Fruit fly (Drosophila melanogaster) whole organism, embryonic: ENCODE results near the gene CG11700.

Experiments
- B-H2 ChIP-seq: fragments of 200-800 bp; sonication (Bioruptor generic); optimal IDR thresholded peaks from 2 replicates; lab custom pipeline; 2018; ENCODE audit warnings: missing biosample characterization, mild to moderate bottlenecking, missing genetic modification characterization
- Bgb ChIP-seq: fragments of 200-800 bp; sonication (Bioruptor generic); IDR thresholded peaks from 2 replicates; pipeline ENCODE4 v1.3.6; 2022; ENCODE audit warnings: missing biosample characterization, missing genetic modification characterization; ENCODE audit not compliant: partially characterized antibody
- CG1233 ChIP-seq: fragments of 200-800 bp; sonication (Bioruptor generic); optimal IDR thresholded peaks from 4 replicates; lab custom pipeline; 2018; ENCODE audit warnings: missing biosample characterization, mild to moderate bottlenecking, missing genetic modification characterization
- CG13123 ChIP-seq: fragments of 200-800 bp; sonication (Bioruptor generic); optimal IDR thresholded peaks from 2 replicates; lab custom pipeline; 2016; ENCODE audit warnings: missing biosample characterization, missing genetic modification characterization
- CG13296 ChIP-seq: fragments of 200-800 bp; sonication (Bioruptor generic); optimal IDR thresholded peaks from 3 replicates; lab custom pipeline; 2018; ENCODE audit warnings: missing biosample characterization, mild to moderate bottlenecking, missing genetic modification characterization
- CG17912 ChIP-seq: fragments of 200-800 bp; sonication (Bioruptor generic); optimal IDR thresholded peaks from 2 replicates; lab custom pipeline; 2018; ENCODE audit warnings: missing biosample characterization, mild to moderate bottlenecking, missing genetic modification characterization
- CG18262 ChIP-seq: fragments of 200-800 bp; optimal IDR thresholded peaks from 3 replicates; lab custom pipeline; 2019; ENCODE audit warnings: missing biosample characterization, mild to moderate bottlenecking, missing genetic modification characterization, moderate library complexity
- CG18476 ChIP-seq: fragments of 200-800 bp; sonication (Bioruptor generic); optimal IDR thresholded peaks from 2 replicates; lab custom pipeline; 2016; ENCODE audit warnings: missing biosample characterization, mild to moderate bottlenecking, missing genetic modification characterization
- CG2678 ChIP-seq: fragments of 200-800 bp; sonication (Bioruptor generic); optimal IDR thresholded peaks from 3 replicates; lab custom pipeline; 2019; ENCODE audit warnings: missing biosample characterization, mild to moderate bottlenecking, missing genetic modification characterization, moderate library complexity
- CG30020 ChIP-seq: fragments of 200-800 bp; optimal IDR thresholded peaks from 2 replicates; lab custom pipeline; 2019; ENCODE audit warnings: missing biosample characterization, mild to moderate bottlenecking, missing genetic modification characterization, moderate library complexity
- CG31441 ChIP-seq: fragments of 200-800 bp; sonication (Bioruptor generic); IDR thresholded peaks from 2 replicates; pipeline ENCODE4 v1.3.6; 2022; ENCODE audit warnings: missing biosample characterization, missing genetic modification characterization
- CG3838 ChIP-seq: fragments of 200-800 bp; sonication (Bioruptor generic); optimal IDR thresholded peaks from 3 replicates; lab custom pipeline; 2016; ENCODE audit warnings: missing biosample characterization, missing genetic modification characterization
- CG7372 ChIP-seq: fragments of 200-800 bp; sonication (Bioruptor generic); IDR thresholded peaks from 2 replicates; pipeline ENCODE4 v1.3.6; 2022; ENCODE audit warnings: missing biosample characterization, missing genetic modification characterization
- CG8944 ChIP-seq: fragments of 200-800 bp; sonication (Bioruptor generic); optimal IDR thresholded peaks from 3 replicates; lab custom pipeline; 2016; ENCODE audit warnings: missing biosample characterization, missing genetic modification characterization
- Dip2 ChIP-seq: fragments of 200-800 bp; sonication (Bioruptor generic); IDR thresholded peaks from 2 replicates; pipeline ENCODE4 v1.3.6; 2022; ENCODE audit warnings: missing biosample characterization, missing genetic modification characterization
- Dll ChIP-seq: fragments of 200-800 bp; sonication (Bioruptor generic); IDR thresholded peaks from 4 replicates; pipeline ENCODE4 v1.3.6; 2022; ENCODE audit warnings: missing biosample characterization, missing genetic modification characterization; ENCODE audit not compliant: partially characterized antibody
- Doc3 ChIP-seq: fragments of 200-800 bp; sonication (Bioruptor generic); IDR thresholded peaks from 3 replicates; pipeline ENCODE4 v1.3.6; 2022; ENCODE audit warnings: missing biosample characterization, missing genetic modification characterization; ENCODE audit not compliant: partially characterized antibody
- Dref ChIP-seq: fragments of 200-800 bp; sonication (Bioruptor generic); IDR thresholded peaks from 2 replicates; pipeline ENCODE4 v1.3.6; 2022; ENCODE audit warnings: missing biosample characterization, missing genetic modification characterization
- Ets65A ChIP-seq: fragments of 200-800 bp; sonication (Bioruptor generic); peaks from one replicate; lab custom pipeline; 2016; ENCODE audit warnings: missing biosample characterization, missing genetic modification characterization
- Fer3 ChIP-seq: fragments of 200-800 bp; sonication (Bioruptor generic); optimal IDR thresholded peaks from 2 replicates; lab custom pipeline; 2018; ENCODE audit warnings: missing biosample characterization, mild to moderate bottlenecking, missing genetic modification characterization, moderate library complexity
- Med ChIP-seq: fragments of 200-800 bp; sonication (Bioruptor generic); peaks from one replicate; lab custom pipeline; 2016; ENCODE audit warnings: missing biosample characterization, missing genetic modification characterization, mild to moderate bottlenecking, inconsistent platforms, moderate library complexity
- Mes4 ChIP-seq: fragments of 200-800 bp; sonication (Bioruptor generic); optimal IDR thresholded peaks from 2 replicates; lab custom pipeline; 2016; ENCODE audit warnings: missing biosample characterization, missing genetic modification characterization
- NC2α ChIP-seq: fragments of 200-800 bp; sonication (Bioruptor generic); optimal IDR thresholded peaks from 2 replicates; lab custom pipeline; 2016; ENCODE audit warnings: missing biosample characterization, missing genetic modification characterization
- NC2β ChIP-seq: fragments of 200-800 bp; sonication (Bioruptor generic); optimal IDR thresholded peaks from 2 replicates; lab custom pipeline; 2016; ENCODE audit warnings: missing biosample characterization, missing genetic modification characterization
- Nf-YC ChIP-seq: fragments of 200-800 bp; optimal IDR thresholded peaks from 3 replicates; lab custom pipeline; 2019; ENCODE audit warnings: missing biosample characterization, mild to moderate bottlenecking, missing genetic modification characterization, moderate library complexity
- Oli ChIP-seq: fragments of 200-800 bp; sonication (Bioruptor generic); optimal IDR thresholded peaks from 2 replicates; lab custom pipeline; 2018; ENCODE audit warnings: missing biosample characterization, mild to moderate bottlenecking, missing genetic modification characterization, moderate library complexity
- Rx ChIP-seq: fragments of 200-800 bp; sonication (Bioruptor generic); IDR thresholded peaks from 2 replicates; pipeline ENCODE4 v1.3.6; 2022; ENCODE audit warnings: missing biosample characterization, missing genetic modification characterization
- Scr ChIP-seq: fragments of 200-800 bp; sonication (Bioruptor generic); IDR thresholded peaks from 2 replicates; pipeline ENCODE4 v1.3.6; 2022; ENCODE audit warnings: missing biosample characterization, missing genetic modification characterization; ENCODE audit not compliant: partially characterized antibody
- Sox102F ChIP-seq: fragments of 200-800 bp; sonication (Bioruptor generic); optimal IDR thresholded peaks from 2 replicates; lab custom pipeline; 2018; ENCODE audit warnings: missing biosample characterization, mild to moderate bottlenecking, missing genetic modification characterization, moderate library complexity
- Stat92E ChIP-seq, 3 experiments: fragments of >200 bp in 2 of 3; fragments of 200-800 bp in 1 of 3; sonication (Bioruptor generic) in 1 of 3; optimal IDR thresholded peaks; 2 replicates each; lab custom pipeline; 2017 to 2019; ENCODE audit warnings: missing biosample characterization in 3 of 3, missing genetic modification characterization in 3 of 3, mild to moderate bottlenecking in 1 of 3, moderate library complexity in 1 of 3
- Xbp1 ChIP-seq: fragments of 200-800 bp; sonication (Bioruptor generic); optimal IDR thresholded peaks from 3 replicates; lab custom pipeline; 2016; ENCODE audit warnings: missing biosample characterization, mild to moderate bottlenecking, missing genetic modification characterization
- Xrp1 ChIP-seq: fragments of 200-800 bp; sonication (Bioruptor generic); IDR thresholded peaks from 2 replicates; pipeline ENCODE4 v1.3.6; 2022; ENCODE audit warnings: missing biosample characterization, missing genetic modification characterization
- al ChIP-seq: fragments of 200-800 bp; sonication (Bioruptor generic); IDR thresholded peaks from 2 replicates; pipeline ENCODE4 v1.3.6; 2022; ENCODE audit warnings: missing biosample characterization, missing genetic modification characterization
- ato ChIP-seq: fragments of 200-800 bp; sonication (Bioruptor generic); IDR thresholded peaks from 2 replicates; pipeline ENCODE4 v1.3.6; 2022; ENCODE audit warnings: missing biosample characterization, missing genetic modification characterization; ENCODE audit not compliant: partially characterized antibody
- cas ChIP-seq: fragments of 200-800 bp; sonication (Bioruptor generic); IDR thresholded peaks from 2 replicates; pipeline ENCODE4 v1.3.6; 2022; ENCODE audit warnings: missing biosample characterization, missing genetic modification characterization
- chm ChIP-seq: fragments of 200-800 bp; sonication (Bioruptor generic); IDR thresholded peaks from 2 replicates; pipeline ENCODE4 v1.3.6; 2022; ENCODE audit warnings: missing biosample characterization, missing genetic modification characterization
- corto ChIP-seq: fragments of 200-800 bp; sonication (Bioruptor generic); optimal IDR thresholded peaks from 2 replicates; lab custom pipeline; 2016; ENCODE audit warnings: missing biosample characterization, mild to moderate bottlenecking, missing genetic modification characterization, moderate library complexity
- da ChIP-seq: fragments of 200-800 bp; sonication (Bioruptor generic); optimal IDR thresholded peaks from 2 replicates; lab custom pipeline; 2016; ENCODE audit warnings: missing biosample characterization, missing genetic modification characterization
- danr ChIP-seq: fragments of 200-800 bp; sonication (Bioruptor generic); IDR thresholded peaks from 2 replicates; pipeline ENCODE4 v1.3.6; 2022; ENCODE audit warnings: missing biosample characterization, missing genetic modification characterization
- en ChIP-seq: fragments of 200-800 bp; sonication (Bioruptor generic); optimal IDR thresholded peaks from 2 replicates; lab custom pipeline; 2016; ENCODE audit warnings: missing biosample characterization, missing genetic modification characterization
- gcm ChIP-seq: fragments of 200-800 bp; sonication (Bioruptor generic); optimal IDR thresholded peaks from 2 replicates; lab custom pipeline; 2019; ENCODE audit warnings: missing biosample characterization, mild to moderate bottlenecking, missing genetic modification characterization, moderate library complexity
- gem ChIP-seq: fragments of 200-800 bp; sonication (Bioruptor generic); optimal IDR thresholded peaks from 2 replicates; lab custom pipeline; 2019; ENCODE audit warnings: missing biosample characterization, mild to moderate bottlenecking, missing genetic modification characterization, moderate library complexity
- gfzf ChIP-seq: fragments of 200-800 bp; sonication (Bioruptor generic); optimal IDR thresholded peaks from 2 replicates; lab custom pipeline; 2016; ENCODE audit warnings: missing biosample characterization, mild to moderate bottlenecking, missing genetic modification characterization, moderate library complexity
- insv ChIP-seq, 2 experiments: fragments of 200-800 bp; sonication (Bioruptor generic); optimal IDR thresholded peaks; 3 replicates each; lab custom pipeline; 2016 to 2018; ENCODE audit warnings: missing biosample characterization in 2 of 2, missing genetic modification characterization in 2 of 2
- lab ChIP-seq: fragments of 200-800 bp; sonication (Bioruptor generic); optimal IDR thresholded peaks from 3 replicates; lab custom pipeline; 2017; ENCODE audit warnings: missing biosample characterization, missing genetic modification characterization, mild to moderate bottlenecking, moderate library complexity, missing genetic modification reagents
- nau ChIP-seq: fragments of 200-800 bp; sonication (Bioruptor generic); optimal IDR thresholded peaks from 3 replicates; lab custom pipeline; 2017; ENCODE audit warnings: missing biosample characterization, mild to moderate bottlenecking, missing genetic modification characterization, missing genetic modification reagents
- pho ChIP-seq: fragments of 200-800 bp; sonication (Bioruptor generic); optimal IDR thresholded peaks from 2 replicates; lab custom pipeline; 2016; ENCODE audit warnings: missing biosample characterization, missing genetic modification characterization
- rib ChIP-seq: fragments of 200-800 bp; sonication (Bioruptor generic); IDR thresholded peaks from 2 replicates; pipeline ENCODE4 v1.3.6; 2022; ENCODE audit warnings: missing biosample characterization, missing genetic modification characterization
- sisA ChIP-seq: fragments of 200-800 bp; sonication (Bioruptor generic); IDR thresholded peaks from 2 replicates; pipeline ENCODE4 v1.3.6; 2022; ENCODE audit warnings: missing biosample characterization, missing genetic modification characterization
- tio ChIP-seq: fragments of 200-800 bp; sonication (Bioruptor generic); optimal IDR thresholded peaks from 2 replicates; lab custom pipeline; 2017; ENCODE audit warnings: missing biosample characterization, missing genetic modification characterization, inconsistent platforms
- wor ChIP-seq: fragments of 200-800 bp; sonication (Bioruptor generic); IDR thresholded peaks from 2 replicates; pipeline ENCODE4 v1.3.6; 2022; ENCODE audit warnings: missing biosample characterization, missing genetic modification characterization

Gene CG11700

DNA sequence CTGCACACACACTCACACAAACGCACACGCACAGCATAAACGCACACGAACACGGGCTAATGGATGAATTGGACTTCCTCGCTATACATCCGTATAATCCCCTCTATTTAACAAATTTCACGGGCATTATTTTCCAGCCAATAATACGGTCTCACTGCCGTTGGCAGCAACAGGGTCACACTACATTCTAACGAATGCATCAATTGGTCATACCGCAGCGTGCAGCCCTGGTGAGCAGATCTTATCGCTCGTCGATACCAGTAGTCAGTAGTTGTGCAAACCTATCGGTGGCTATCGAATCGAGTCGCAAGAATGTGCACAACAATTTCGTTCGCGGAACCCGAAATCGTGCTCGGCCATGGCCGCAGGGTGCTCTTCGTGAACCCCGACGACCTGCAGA is 4.5 kb upstream of the CG11700 start, which contains the start of the genes Top3beta and wuho (continued):
- TF ChIP-seq Oli (tag; lab: Kevin White, UChicago): no peak
- TF ChIP-seq Stat92E (GFP tag; optimal IDR thresholded peaks at IDR 0.05; lab: Kevin White, UChicago): peak in 1 of 3 experiments; percentile 73
- TF ChIP-seq Dip2 (GFP tag; lab: Robert Waterston, UW): no peak
- TF ChIP-seq gem: no peak
- peak; percentile 40; the same call in 1 of the 2 replicates for TF ChIP-seq ato (GFP tag; lab: Robert Waterston, UW)
- peak; percentile 70 for TF ChIP-seq NC2β (GFP tag; lab: Kevin White, UChicago)
- TF ChIP-seq Doc3 (GFP tag; lab: Robert Waterston, UW): peak; percentile 49; the same call in 1 of the 3 replicates
- TF ChIP-seq Sox102F (GFP tag; lab: Kevin White, UChicago): no peak
- no peak for TF ChIP-seq CG18476 (GFP tag; lab: Kevin White, UChicago)
- no peak for TF ChIP-seq da (GFP tag; lab: Kevin White, UChicago)
- no peak for TF ChIP-seq rib (GFP tag; lab: Robert Waterston, UW)
- no peak for TF ChIP-seq CG31441
- peak; percentile 62 for TF ChIP-seq B-H2 (GFP tag; lab: Kevin White, UChicago)
- TF ChIP-seq CG30020 (tag; lab: Kevin White, UChicago): peak; percentile 41
- TF ChIP-seq en (GFP tag; lab: Kevin White, UChicago): no peak
- TF ChIP-seq CG2678: no peak
- peak; percentile 15 for TF ChIP-seq Fer3 (tag; lab: Kevin White, UChicago)
- no peak for TF ChIP-seq Xrp1 (GFP tag; lab: Robert Waterston, UW)
- peak; percentile 90 for TF ChIP-seq Ets65A (GFP tag; lab: Kevin White, UChicago)
- peak; percentile 62 for TF ChIP-seq CG17912 (GFP tag; lab: Kevin White, UChicago)
- no peak for TF ChIP-seq CG1233 (GFP tag; lab: Kevin White, UChicago)
- TF ChIP-seq NC2α: no peak
- no peak for TF ChIP-seq CG7372 (GFP tag; lab: Robert Waterston, UW)
- TF ChIP-seq tio (GFP tag; lab: Kevin White, UChicago): no peak
- TF ChIP-seq al: no peak
- TF ChIP-seq Med: peak; percentile 91
- peak; percentile 16 for TF ChIP-seq CG8944 (GFP tag; lab: Kevin White, UChicago)
- peak; percentile 74 for TF ChIP-seq Nf-YC (tag; lab: Kevin White, UChicago)
- peak; percentile 7 for TF ChIP-seq Mes4 (GFP tag; lab: Kevin White, UChicago)
- peak; percentile 65; the same call in 1 of the 2 replicates for TF ChIP-seq Scr (GFP tag; lab: Robert Waterston, UW)
- peak in 1 of 2 experiments; percentile 80 for TF ChIP-seq insv (GFP tag; optimal IDR thresholded peaks at IDR 0.05; lab: Kevin White, UChicago)
- no peak for TF ChIP-seq cas (GFP tag; lab: Robert Waterston, UW)
- no peak for TF ChIP-seq CG18262
- TF ChIP-seq pho (GFP tag; lab: Kevin White, UChicago): peak; percentile 57
- peak; percentile 13 for TF ChIP-seq gcm
- no peak for TF ChIP-seq nau (GFP tag; lab: Kevin White, UChicago)
- TF ChIP-seq lab (GFP tag; lab: Kevin White, UChicago): no peak
- peak; percentile 99 for TF ChIP-seq gfzf
- peak; percentile 60 for TF ChIP-seq Xbp1 (GFP tag; lab: Kevin White, UChicago)
- peak; percentile 28; the same call in 1 of the 2 replicates for TF ChIP-seq chm (GFP tag; lab: Robert Waterston, UW)
- no peak for TF ChIP-seq CG3838 (GFP tag; lab: Kevin White, UChicago)
- TF ChIP-seq Dref: peak; percentile 88
- no peak for TF ChIP-seq wor (GFP tag; lab: Robert Waterston, UW)
- TF ChIP-seq sisA (GFP tag; lab: Robert Waterston, UW): no peak
- no peak for TF ChIP-seq Rx
- no peak for TF ChIP-seq CG13296 (GFP tag; lab: Kevin White, UChicago)
- peak; percentile 68; the same call in 3 of the 4 replicates for TF ChIP-seq Dll (GFP tag; lab: Robert Waterston, UW)
- peak; percentile 83 for TF ChIP-seq Bgb (GFP tag; lab: Robert Waterston, UW)
- TF ChIP-seq corto (GFP tag; lab: Kevin White, UChicago): no peak
- TF ChIP-seq danr (GFP tag; lab: Robert Waterston, UW): no peak
- TF ChIP-seq CG13123: no peak
